Worm (Caenorhabditis elegans) whole organism, L4 larva: ENCODE results near the gene M02D8.3.

ENCODE experiments used
- F49E8.2 ChIP-seq: sonication (generic microtip); optimal IDR thresholded peaks from 2 replicates; lab custom pipeline; 2016; ENCODE audit warnings: missing compliant biosample characterization, mild to moderate bottlenecking, missing genetic modification characterization, borderline replicate concordance
- R02D3.7 ChIP-seq: fragments of 150-350 bp; sonication (generic microtip); optimal IDR thresholded peaks from 3 replicates; lab custom pipeline; 2014; ENCODE audit warnings: missing biosample characterization, missing genetic modification characterization
- ceh-44 ChIP-seq: fragments of 200-800 bp; sonication (Bioruptor generic); IDR thresholded peaks from 2 replicates; pipeline ENCODE4 v1.3.6; 2022; ENCODE audit warnings: missing genetic modification reagents, missing genetic modification characterization, missing compliant biosample characterization
- dpl-1 ChIP-seq: fragments of 150-350 bp; optimal IDR thresholded peaks from 2 replicates; lab custom pipeline; 2014; ENCODE audit warnings: missing biosample characterization, missing genetic modification reagents, missing genetic modification characterization
- fos-1 ChIP-seq: fragments of 150-350 bp; optimal IDR thresholded peaks from 2 replicates; lab custom pipeline; 2014; ENCODE audit warnings: missing biosample characterization, missing genetic modification characterization
- saeg-2 ChIP-seq: fragments of 200-800 bp; sonication (Bioruptor generic); IDR thresholded peaks from 2 replicates; pipeline ENCODE4 v1.3.6; 2022; ENCODE audit warnings: missing genetic modification reagents, missing genetic modification characterization, missing compliant biosample characterization
- skn-1 ChIP-seq: fragments of 150-350 bp; optimal IDR thresholded peaks from 2 replicates; lab custom pipeline; 2014; ENCODE audit warnings: missing biosample characterization, missing genetic modification characterization
- unc-62 ChIP-seq, 3 experiments: fragments of 150-350 bp in 1 of 3; sonication (generic microtip); optimal IDR thresholded peaks in 2 of 3; peaks in 1 of 3; 1 replicate in 1 of 3; 2 replicates in 2 of 3; lab custom pipeline; 2014 to 2017; ENCODE audit warnings: missing biosample characterization in 3 of 3, missing genetic modification characterization in 3 of 3, missing genetic modification reagents in 3 of 3, missing genotype in 1 of 3
- ztf-11 ChIP-seq: fragments of 150-350 bp; optimal IDR thresholded peaks from 2 replicates; lab custom pipeline; 2014; ENCODE audit warnings: missing biosample characterization, missing genetic modification characterization

ce11 chrX:8750660-8751059 lies 13.8 kb upstream of the M02D8.3 start, which contains the start of gene asns-2:
- TF ChIP-seq unc-62 (GFP tag; optimal IDR thresholded peaks at IDR 0.05 in 1 of 2; lab: Kevin White, UChicago) (no peak), unc-62 (tag; optimal IDR thresholded peaks at IDR 0.05; lab: Kevin White, UChicago) (no peak), F49E8.2 (tag; lab: Kevin White, UChicago) (no peak), ztf-11 (tag; lab: Kevin White, UChicago) (no peak), skn-1 (tag; lab: Kevin White, UChicago) (no peak), R02D3.7 (tag; lab: Kevin White, UChicago) (no peak), saeg-2 (GFP tag; lab: Robert Waterston, UW) (no peak), ceh-44 (no peak), dpl-1 (GFP tag; lab: Kevin White, UChicago) (no peak), fos-1 (tag; lab: Kevin White, UChicago) (no peak)
